Fruit fly (Drosophila melanogaster): ENCODE results near the gene tko.

- TF ChIP-seq CG8478 (optimal IDR thresholded peaks at IDR 0.05) (no peak), CTCF (optimal IDR thresholded peaks at IDR 0.05) (no peak)
Measured at dm6 chrX:2457863-2458458, 14.2 kb upstream of the tko start.

Data from S2 (cell line).